Fruit fly (Drosophila melanogaster): ENCODE results near the gene gry.

DNA sequence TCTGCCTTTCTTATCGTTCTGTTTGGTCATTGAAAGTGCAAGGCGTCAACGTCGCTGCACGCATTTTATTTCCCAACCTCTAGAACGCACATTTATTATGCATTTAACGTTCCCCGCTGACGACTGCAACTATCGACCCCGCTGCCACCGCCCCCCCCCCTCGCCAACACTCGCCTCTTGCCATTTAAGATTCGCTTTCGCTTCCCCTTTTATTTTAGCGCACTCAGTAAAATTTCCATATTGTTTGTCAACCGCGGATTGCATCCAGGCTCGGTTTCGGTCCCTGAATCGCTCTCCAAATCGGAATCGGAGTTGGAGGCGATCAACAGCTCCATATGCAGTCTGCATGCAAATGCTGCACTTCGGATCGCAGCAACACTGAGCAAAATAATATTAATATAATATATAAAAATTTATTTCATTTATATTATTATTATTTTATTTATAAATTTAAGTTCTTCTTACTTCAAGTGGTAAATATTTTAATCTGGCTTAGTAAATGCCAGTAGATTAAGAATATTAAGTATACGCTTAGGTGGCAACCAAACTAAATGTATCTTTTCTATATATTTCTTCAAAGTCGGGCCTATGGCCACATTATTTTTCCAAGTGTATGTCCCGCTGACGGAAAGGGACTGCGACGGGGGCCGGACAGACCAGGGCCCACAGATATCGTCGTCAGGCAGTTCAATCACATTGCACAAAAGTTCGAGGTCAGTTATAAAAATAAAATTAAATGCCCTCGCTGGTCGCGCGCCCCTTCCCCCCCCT is 41.9 kb downstream of the gry start:
- no peak for TF ChIP-seq CG8478 (optimal IDR thresholded peaks at IDR 0.05)
- TF ChIP-seq CTCF (optimal IDR thresholded peaks at IDR 0.05): no peak
